Fruit fly (Drosophila melanogaster) whole organism, wandering third instar larva: ENCODE data around the gene gl.

Experiments
- Abd-B ChIP-seq: fragments of >200 bp; optimal IDR thresholded peaks from 2 replicates; lab custom pipeline; 2017; ENCODE audit warnings: missing biosample characterization, missing genetic modification characterization
- CrebA ChIP-seq: fragments of 200-800 bp; sonication (Bioruptor generic); optimal IDR thresholded peaks from 2 replicates; lab custom pipeline; 2016; ENCODE audit warnings: missing biosample characterization, mild to moderate bottlenecking, missing genetic modification characterization, borderline replicate concordance
- Dfd ChIP-seq: fragments of >200 bp; optimal IDR thresholded peaks from 2 replicates; lab custom pipeline; 2017; ENCODE audit warnings: missing biosample characterization, missing genetic modification characterization
- Dif ChIP-seq: fragments of 200-275, 200-300 bp; sonication (Bioruptor generic); optimal IDR thresholded peaks from 2 replicates; lab custom pipeline; 2018; ENCODE audit warnings: missing biosample characterization, missing genetic modification characterization; ENCODE audit not compliant: partially characterized antibody
- GATAd ChIP-seq: sonication (Bioruptor generic); optimal IDR thresholded peaks from 2 replicates; lab custom pipeline; 2016; ENCODE audit warnings: missing biosample characterization, missing genetic modification characterization
- HLH106 ChIP-seq: fragments of 200-800 bp; optimal IDR thresholded peaks from 3 replicates; lab custom pipeline; 2019; ENCODE audit warnings: missing biosample characterization, mild to moderate bottlenecking, missing genetic modification characterization, moderate library complexity
- Hnf4 ChIP-seq: fragments of 200-800 bp; sonication (Bioruptor generic); optimal IDR thresholded peaks from 2 replicates; lab custom pipeline; 2016; ENCODE audit warnings: missing biosample characterization, mild to moderate bottlenecking, missing genetic modification characterization
- br ChIP-seq: fragments of 200-800 bp; sonication (Bioruptor generic); optimal IDR thresholded peaks from 2 replicates; lab custom pipeline; 2016; ENCODE audit warnings: missing biosample characterization, missing genetic modification characterization
- ey ChIP-seq: fragments of 200-800 bp; sonication (Bioruptor generic); optimal IDR thresholded peaks from 2 replicates; lab custom pipeline; 2016; ENCODE audit warnings: missing biosample characterization, missing genetic modification characterization
- h ChIP-seq: fragments of 200-800 bp; sonication (Bioruptor generic); optimal IDR thresholded peaks from 3 replicates; lab custom pipeline; 2016; ENCODE audit warnings: missing biosample characterization, mild to moderate bottlenecking, missing genetic modification characterization
- psq ChIP-seq: fragments of 200-800 bp; sonication (Bioruptor generic); optimal IDR thresholded peaks from 3 replicates; lab custom pipeline; 2017; ENCODE audit warnings: missing biosample characterization, mild to moderate bottlenecking, missing genetic modification characterization, moderate library complexity

dm6 chr3R:18385593-18385992 lies 13.1 kb upstream of the gl start, which contains the start of gene cona:
- TF ChIP-seq Abd-B (no peak), h (GFP tag; lab: Kevin White, UChicago) (no peak), Dif (GFP tag; lab: Kevin White, UChicago) (no peak), br (GFP tag; lab: Kevin White, UChicago) (no peak), ey (no peak), psq (GFP tag; lab: Kevin White, UChicago) (no peak), Dfd (GFP tag; lab: Kevin White, UChicago) (no peak), HLH106 (tag; lab: Kevin White, UChicago) (no peak), Hnf4 (GFP tag; lab: Kevin White, UChicago) (no peak), GATAd (GFP tag; lab: Kevin White, UChicago) (no peak), CrebA (GFP tag; lab: Kevin White, UChicago) (no peak)
